Fruit fly (Drosophila melanogaster) whole organism, embryonic: ENCODE results near the gene CG31223.

ENCODE experiments used
- ATbp ChIP-seq: fragments of 200-800 bp; sonication (Bioruptor generic); optimal IDR thresholded peaks from 2 replicates; lab custom pipeline; 2017; ENCODE audit warnings: missing biosample characterization, mild to moderate bottlenecking, missing genetic modification characterization, missing genetic modification reagents
- BtbVII ChIP-seq: fragments of 200-800 bp; sonication (Bioruptor generic); optimal IDR thresholded peaks from 3 replicates; lab custom pipeline; 2017; ENCODE audit warnings: missing biosample characterization, mild to moderate bottlenecking, missing genetic modification characterization
- CG10366 ChIP-seq: fragments of 200-800 bp; sonication (Bioruptor generic); IDR thresholded peaks from 2 replicates; pipeline ENCODE4 v1.3.6; 2022; ENCODE audit warnings: missing biosample characterization, missing genetic modification characterization
- CG10543 ChIP-seq: fragments of 200-800 bp; sonication (Bioruptor generic); optimal IDR thresholded peaks from 3 replicates; lab custom pipeline; 2017; ENCODE audit warnings: missing biosample characterization, mild to moderate bottlenecking, missing genetic modification characterization, moderate library complexity
- CG10654 ChIP-seq: fragments of 200-800 bp; sonication (Bioruptor generic); optimal IDR thresholded peaks from 2 replicates; lab custom pipeline; 2016; ENCODE audit warnings: missing biosample characterization, missing genetic modification characterization
- CG12071 ChIP-seq: fragments of 200-800 bp; sonication (Bioruptor generic); optimal IDR thresholded peaks from 3 replicates; lab custom pipeline; 2018; ENCODE audit warnings: missing biosample characterization, mild to moderate bottlenecking, missing genetic modification characterization
- CG13296 ChIP-seq: fragments of 200-800 bp; sonication (Bioruptor generic); optimal IDR thresholded peaks from 3 replicates; lab custom pipeline; 2018; ENCODE audit warnings: missing biosample characterization, mild to moderate bottlenecking, missing genetic modification characterization
- CG13894 ChIP-seq: fragments of 200-800 bp; sonication (Bioruptor generic); optimal IDR thresholded peaks from 3 replicates; lab custom pipeline; 2018; ENCODE audit warnings: missing biosample characterization, mild to moderate bottlenecking, missing genetic modification characterization, moderate library complexity
- CG17385 ChIP-seq: fragments of 200-800 bp; sonication (Bioruptor generic); optimal IDR thresholded peaks from 3 replicates; lab custom pipeline; 2018; ENCODE audit warnings: missing biosample characterization, mild to moderate bottlenecking, missing genetic modification characterization
- CG17802 ChIP-seq: fragments of 200-800 bp; sonication (Bioruptor generic); optimal IDR thresholded peaks from 2 replicates; lab custom pipeline; 2018; ENCODE audit warnings: missing biosample characterization, mild to moderate bottlenecking, missing genetic modification characterization, moderate library complexity
- CG18599 ChIP-seq: fragments of 200-800 bp; sonication (Bioruptor generic); optimal IDR thresholded peaks from 3 replicates; lab custom pipeline; 2017; ENCODE audit warnings: missing biosample characterization, missing genetic modification characterization, mild to moderate bottlenecking, moderate library complexity, missing genetic modification reagents
- CG2120 ChIP-seq: fragments of 200-800 bp; sonication (Bioruptor generic); optimal IDR thresholded peaks from 3 replicates; lab custom pipeline; 2016; ENCODE audit warnings: missing biosample characterization, missing genetic modification characterization
- CG31365 ChIP-seq: fragments of 200-800 bp; sonication (Bioruptor generic); optimal IDR thresholded peaks from 2 replicates; lab custom pipeline; 2018; ENCODE audit warnings: missing biosample characterization, mild to moderate bottlenecking, missing genetic modification characterization
- CG3281 ChIP-seq: fragments of 200-800 bp; sonication (Bioruptor generic); optimal IDR thresholded peaks from 3 replicates; lab custom pipeline; 2017; ENCODE audit warnings: missing biosample characterization, mild to moderate bottlenecking, missing genetic modification characterization
- CG34376 ChIP-seq: fragments of 200-800 bp; sonication (Bioruptor generic); optimal IDR thresholded peaks from 2 replicates; lab custom pipeline; 2018; ENCODE audit warnings: missing biosample characterization, mild to moderate bottlenecking, missing genetic modification characterization
- CG3838 ChIP-seq: fragments of 200-800 bp; sonication (Bioruptor generic); optimal IDR thresholded peaks from 3 replicates; lab custom pipeline; 2016; ENCODE audit warnings: missing biosample characterization, missing genetic modification characterization
- CG6683 ChIP-seq: fragments of 200-800 bp; sonication (Bioruptor generic); optimal IDR thresholded peaks from 2 replicates; lab custom pipeline; 2017; ENCODE audit warnings: missing biosample characterization, mild to moderate bottlenecking, missing genetic modification characterization, missing genetic modification reagents
- CG8290 ChIP-seq, 3 experiments: fragments of 200-800 bp; sonication (Bioruptor generic); optimal IDR thresholded peaks; 2 replicates each; lab custom pipeline; 2016 to 2019; ENCODE audit warnings: missing biosample characterization in 3 of 3, missing genetic modification characterization in 3 of 3, mild to moderate bottlenecking in 2 of 3, moderate library complexity in 1 of 3
- CG9437 ChIP-seq: fragments of 200-800 bp; sonication (Bioruptor generic); optimal IDR thresholded peaks from 2 replicates; lab custom pipeline; 2018; ENCODE audit warnings: missing biosample characterization, mild to moderate bottlenecking, missing genetic modification characterization
- CG9932 ChIP-seq: fragments of 200-800 bp; sonication (Bioruptor generic); IDR thresholded peaks from 2 replicates; pipeline ENCODE4 v1.3.6; 2022; ENCODE audit warnings: missing biosample characterization, missing genetic modification characterization
- Deaf1 ChIP-seq: fragments of 200-800 bp; optimal IDR thresholded peaks from 3 replicates; lab custom pipeline; 2019; ENCODE audit warnings: missing biosample characterization, mild to moderate bottlenecking, missing genetic modification characterization, moderate library complexity
- GATAe ChIP-seq: fragments of 200-800 bp; sonication (Bioruptor generic); conservative IDR thresholded peaks from 2 replicates; pipeline ENCODE4 v1.3.6; 2022; ENCODE audit warnings: missing biosample characterization, missing genetic modification characterization
- HHEX ChIP-seq: fragments of 200-800 bp; sonication (Bioruptor generic); optimal IDR thresholded peaks from 3 replicates; lab custom pipeline; 2017; ENCODE audit warnings: missing biosample characterization, mild to moderate bottlenecking, missing genetic modification characterization, missing genetic modification reagents
- HLHmδ ChIP-seq: fragments of 200-800 bp; sonication (Bioruptor generic); optimal IDR thresholded peaks from 2 replicates; lab custom pipeline; 2018; ENCODE audit warnings: missing biosample characterization, mild to moderate bottlenecking, missing genetic modification characterization, moderate library complexity
- Med ChIP-seq: fragments of 200-800 bp; sonication (Bioruptor generic); peaks from one replicate; lab custom pipeline; 2016; ENCODE audit warnings: missing biosample characterization, missing genetic modification characterization, mild to moderate bottlenecking, inconsistent platforms, moderate library complexity
- Mrtf ChIP-seq: fragments of 200-800 bp; sonication (Bioruptor generic); IDR thresholded peaks from 3 replicates; pipeline ENCODE4 v1.3.6; 2022; ENCODE audit warnings: missing biosample characterization, missing genetic modification characterization
- Nf-YC ChIP-seq: fragments of 200-800 bp; optimal IDR thresholded peaks from 3 replicates; lab custom pipeline; 2019; ENCODE audit warnings: missing biosample characterization, mild to moderate bottlenecking, missing genetic modification characterization, moderate library complexity
- Pdp1 ChIP-seq, 2 experiments: fragments of 200-800 bp; sonication (Bioruptor generic); optimal IDR thresholded peaks; 3 replicates each; lab custom pipeline; 2016; ENCODE audit warnings: missing biosample characterization in 2 of 2, missing genetic modification characterization in 2 of 2, mild to moderate bottlenecking in 1 of 2, moderate library complexity in 1 of 2
- Rfx ChIP-seq: fragments of 200-800 bp; sonication (Bioruptor generic); IDR thresholded peaks from 2 replicates; pipeline ENCODE4 v1.3.6; 2022; ENCODE audit warnings: missing biosample characterization, missing genetic modification characterization
- br ChIP-seq: fragments of >200 bp; optimal IDR thresholded peaks from 2 replicates; lab custom pipeline; 2017
- cas ChIP-seq: fragments of 200-800 bp; sonication (Bioruptor generic); IDR thresholded peaks from 2 replicates; pipeline ENCODE4 v1.3.6; 2022; ENCODE audit warnings: missing biosample characterization, missing genetic modification characterization
- caup ChIP-seq: fragments of 200-800 bp; sonication (Bioruptor generic); optimal IDR thresholded peaks from 3 replicates; lab custom pipeline; 2017; ENCODE audit warnings: missing biosample characterization, mild to moderate bottlenecking, missing genetic modification characterization, moderate library complexity; ENCODE audit not compliant: severe bottlenecking
- cg ChIP-seq: fragments of 200-800 bp; sonication (Bioruptor generic); optimal IDR thresholded peaks from 3 replicates; lab custom pipeline; 2019; ENCODE audit warnings: missing biosample characterization, mild to moderate bottlenecking, missing genetic modification characterization, moderate library complexity
- chinmo ChIP-seq: fragments of 200-800 bp; sonication (Bioruptor generic); IDR thresholded peaks from 4 replicates; pipeline ENCODE4 v1.3.6; 2022; ENCODE audit warnings: missing biosample characterization, missing genetic modification characterization; ENCODE audit not compliant: partially characterized antibody
- ci ChIP-seq: fragments of 200-800 bp; sonication (Bioruptor generic); IDR thresholded peaks from 3 replicates; pipeline ENCODE4 v1.3.6; 2022; ENCODE audit warnings: missing biosample characterization, missing genetic modification characterization
- eve ChIP-seq, 2 experiments: fragments of >200 bp; optimal IDR thresholded peaks; 2 replicates each; lab custom pipeline; 2017; ENCODE audit warnings: missing biosample characterization in 2 of 2, missing genetic modification characterization in 2 of 2
- exex ChIP-seq: fragments of 200-800 bp; sonication (Bioruptor generic); optimal IDR thresholded peaks from 4 replicates; lab custom pipeline; 2018; ENCODE audit warnings: missing biosample characterization, mild to moderate bottlenecking, missing genetic modification characterization, moderate library complexity
- fd64A ChIP-seq: fragments of 200-800 bp; sonication (Bioruptor generic); optimal IDR thresholded peaks from 3 replicates; lab custom pipeline; 2018; ENCODE audit warnings: missing biosample characterization, mild to moderate bottlenecking, missing genetic modification characterization
- gro ChIP-seq: fragments of 200-800 bp; sonication (Bioruptor generic); optimal IDR thresholded peaks from 2 replicates; lab custom pipeline; 2016; ENCODE audit warnings: missing biosample characterization, missing genetic modification characterization
- hb ChIP-seq: fragments of 200-800 bp; sonication (Bioruptor generic); IDR thresholded peaks from 3 replicates; pipeline ENCODE4 v1.3.6; 2022; ENCODE audit warnings: missing biosample characterization, missing genetic modification characterization; ENCODE audit not compliant: partially characterized antibody
- lab ChIP-seq: fragments of 200-800 bp; sonication (Bioruptor generic); optimal IDR thresholded peaks from 3 replicates; lab custom pipeline; 2017; ENCODE audit warnings: missing biosample characterization, missing genetic modification characterization, mild to moderate bottlenecking, moderate library complexity, missing genetic modification reagents
- nau ChIP-seq: fragments of 200-800 bp; sonication (Bioruptor generic); optimal IDR thresholded peaks from 3 replicates; lab custom pipeline; 2017; ENCODE audit warnings: missing biosample characterization, mild to moderate bottlenecking, missing genetic modification characterization, missing genetic modification reagents
- pan ChIP-seq, 4 experiments: fragments of >200 bp in 3 of 4; fragments of 200-800 bp in 1 of 4; sonication (Bioruptor generic) in 1 of 4; optimal IDR thresholded peaks in 3 of 4; IDR thresholded peaks in 1 of 4; 2 replicates each; pipeline versions ENCODE4 v1.3.6 to Lab custom; 2017 to 2022; ENCODE audit warnings: missing biosample characterization in 2 of 4, missing genetic modification characterization in 2 of 4, mixed read lengths in 1 of 4
- row ChIP-seq: fragments of 200-800 bp; sonication (Bioruptor generic); IDR thresholded peaks from 3 replicates; pipeline ENCODE4 v1.3.6; 2022; ENCODE audit warnings: missing biosample characterization, missing genetic modification characterization
- sd ChIP-seq: fragments of 200-800 bp; sonication (Bioruptor generic); optimal IDR thresholded peaks from 3 replicates; lab custom pipeline; 2018; ENCODE audit warnings: missing biosample characterization, mild to moderate bottlenecking, missing genetic modification characterization, moderate library complexity
- slbo ChIP-seq: fragments of 200-800 bp; sonication (Bioruptor generic); IDR thresholded peaks from 2 replicates; pipeline ENCODE4 v1.3.6; 2022; ENCODE audit warnings: missing biosample characterization, missing genetic modification characterization
- sug ChIP-seq: fragments of 200-800 bp; optimal IDR thresholded peaks from 2 replicates; lab custom pipeline; 2019; ENCODE audit warnings: missing biosample characterization, mild to moderate bottlenecking, missing genetic modification characterization, moderate library complexity
- wdn ChIP-seq: fragments of 200-800 bp; sonication (Bioruptor generic); IDR thresholded peaks from 2 replicates; pipeline ENCODE4 v1.3.6; 2022; ENCODE audit warnings: missing biosample characterization, missing genetic modification characterization
- yki ChIP-seq: fragments of >200 bp; optimal IDR thresholded peaks from 3 replicates; lab custom pipeline; 2018

CG31223 gene

DNA sequence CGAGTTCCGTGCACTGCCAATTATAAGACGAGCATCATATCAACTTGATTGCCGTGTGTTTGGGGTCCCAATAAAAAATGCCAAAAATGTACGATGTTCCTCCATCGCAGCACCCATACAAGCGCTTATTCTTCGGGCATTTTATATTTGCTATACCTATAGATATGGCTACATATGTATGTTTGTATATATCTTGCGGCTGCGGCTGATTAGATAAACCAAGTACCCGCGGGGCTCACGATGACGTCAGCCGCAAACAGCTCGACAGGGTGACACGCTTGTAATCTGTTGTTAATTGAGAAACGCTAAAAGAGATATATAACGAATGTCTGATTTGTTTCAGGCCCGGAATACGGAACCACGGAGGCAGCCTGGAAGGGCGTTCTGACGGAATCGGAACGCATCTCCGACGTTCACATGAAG, 6.3 kb downstream of the CG31223 start:
- TF ChIP-seq yki (lab: Kevin White, UChicago) = no peak
- no peak for TF ChIP-seq CG17385 (GFP tag; lab: Kevin White, UChicago)
- peak; percentile 13 for TF ChIP-seq CG31365 (tag; lab: Kevin White, UChicago)
- no peak for TF ChIP-seq CG9437 (GFP tag; lab: Kevin White, UChicago)
- TF ChIP-seq pan (optimal IDR thresholded peaks at IDR 0.05; lab: Kevin White, UChicago) = no peak
- peak in 1 of 2 experiments; percentile 12 for TF ChIP-seq pan (GFP tag; optimal IDR thresholded peaks at IDR 0.05 in 1 of 2, IDR thresholded peaks at IDR 0.05 in 1 of 2)
- TF ChIP-seq lab (GFP tag; lab: Kevin White, UChicago) = peak; percentile 55
- peak; percentile 11 for TF ChIP-seq gro (GFP tag; lab: Kevin White, UChicago)
- TF ChIP-seq BtbVII (GFP tag; lab: Kevin White, UChicago) = peak; percentile 57
- peak; percentile 12 for TF ChIP-seq CG3281 (GFP tag; lab: Kevin White, UChicago)
- TF ChIP-seq nau (GFP tag; lab: Kevin White, UChicago) = peak; percentile 0
- peak in 1 of 2 experiments; percentile 2 for TF ChIP-seq eve (GFP tag; optimal IDR thresholded peaks at IDR 0.05; lab: Kevin White, UChicago)
- TF ChIP-seq CG9932 (GFP tag; lab: Robert Waterston, UW) = peak; percentile 22; the same call in 1 of the 2 replicates
- TF ChIP-seq CG10543 (GFP tag; lab: Kevin White, UChicago) = peak; percentile 74
- TF ChIP-seq Nf-YC (tag; lab: Kevin White, UChicago) = peak; percentile 6
- no peak for TF ChIP-seq CG17802 (tag; lab: Kevin White, UChicago)
- TF ChIP-seq CG13894 (tag; lab: Kevin White, UChicago) = peak; percentile 82
- TF ChIP-seq CG2120 = peak; percentile 21
- peak; percentile 24 for TF ChIP-seq CG12071 (GFP tag; lab: Kevin White, UChicago)
- TF ChIP-seq chinmo = peak; percentile 75; the same call in 2 of the 4 replicates
- no peak for TF ChIP-seq cas (GFP tag; lab: Robert Waterston, UW)
- peak; percentile 98 for TF ChIP-seq exex
- peak; percentile 13 for TF ChIP-seq CG13296
- TF ChIP-seq br (lab: Kevin White, UChicago) = no peak
- peak; percentile 36; the same call in 1 of the 3 replicates for TF ChIP-seq row (GFP tag; lab: Robert Waterston, UW)
- peak in 1 of 2 experiments; percentile 74 for TF ChIP-seq Pdp1 (GFP tag; optimal IDR thresholded peaks at IDR 0.05; lab: Kevin White, UChicago)
- peak; percentile 96 for TF ChIP-seq sd
- no peak for TF ChIP-seq CG8290 (GFP tag; optimal IDR thresholded peaks at IDR 0.05; lab: Kevin White, UChicago)
- TF ChIP-seq CG8290 (tag; optimal IDR thresholded peaks at IDR 0.05; lab: Kevin White, UChicago) = peak in 1 of 2 experiments; percentile 17
- TF ChIP-seq HLHmδ (GFP tag; lab: Kevin White, UChicago) = no peak
- no peak for TF ChIP-seq CG10654 (GFP tag; lab: Kevin White, UChicago)
- no peak for TF ChIP-seq fd64A
- TF ChIP-seq CG34376 (GFP tag; lab: Kevin White, UChicago) = peak; percentile 62
- no peak for TF ChIP-seq CG6683 (GFP tag; lab: Kevin White, UChicago)
- TF ChIP-seq hb (GFP tag; lab: Robert Waterston, UW) = no peak
- TF ChIP-seq slbo (GFP tag; lab: Robert Waterston, UW) = peak; percentile 19; the same call in 1 of the 2 replicates
- peak; percentile 25 for TF ChIP-seq Rfx (GFP tag; lab: Robert Waterston, UW)
- TF ChIP-seq Med (GFP tag; lab: Kevin White, UChicago) = peak; percentile 61
- TF ChIP-seq CG10366 (GFP tag; lab: Robert Waterston, UW) = peak; percentile 71
- peak; percentile 14 for TF ChIP-seq CG18599
- 0 out of 2 replicates have a peak, but pooled peaks have one; percentile 19 for TF ChIP-seq wdn
- peak; percentile 49 for TF ChIP-seq sug (tag; lab: Kevin White, UChicago)
- TF ChIP-seq cg = peak; percentile 14
- peak; percentile 1 for TF ChIP-seq ATbp
- 0 out of 3 replicates have a peak, but pooled peaks have one; percentile 30 for TF ChIP-seq ci
- TF ChIP-seq caup (GFP tag; lab: Kevin White, UChicago) = peak; percentile 16
- TF ChIP-seq GATAe (GFP tag; lab: Robert Waterston, UW) = peak; percentile 78
- TF ChIP-seq Deaf1 (tag; lab: Kevin White, UChicago) = peak; percentile 55
- TF ChIP-seq CG3838 (GFP tag; lab: Kevin White, UChicago) = no peak
- peak; percentile 23 for TF ChIP-seq HHEX
- TF ChIP-seq Mrtf (GFP tag; lab: Robert Waterston, UW) = no peak
